Worm (Caenorhabditis elegans) whole organism, early embryonic: ENCODE data around the gene R186.8.

Experiments used
- B0310.2 ChIP-seq: sonication (generic microtip); optimal IDR thresholded peaks from 2 replicates; lab custom pipeline; 2016; ENCODE audit warnings: mild to moderate bottlenecking, missing genetic modification characterization, missing compliant biosample characterization
- ceh-36 ChIP-seq: sonication (generic microtip); optimal IDR thresholded peaks from 2 replicates; lab custom pipeline; 2016; ENCODE audit warnings: missing genetic modification characterization, inconsistent platforms, missing compliant biosample characterization
- flt-1 ChIP-seq: fragments of 200-800 bp; sonication (Bioruptor generic); IDR thresholded peaks from 2 replicates; pipeline ENCODE4 v1.3.6; 2022; ENCODE audit warnings: missing genetic modification characterization, missing compliant biosample characterization
- hmbx-1 ChIP-seq: sonication (generic microtip); optimal IDR thresholded peaks from 2 replicates; lab custom pipeline; 2016; ENCODE audit warnings: mild to moderate bottlenecking, missing genetic modification characterization, missing compliant biosample characterization

- TF ChIP-seq B0310.2 (tag; lab: Kevin White, UChicago) (peak; percentile 86), ceh-36 (tag; lab: Kevin White, UChicago) (peak; percentile 84), flt-1 (GFP tag; lab: Robert Waterston, UW) (peak; percentile 89), hmbx-1 (peak; percentile 68)
Observed at ce11 chrV:13003378-13003777, 35.6 kb upstream of the R186.8 start.
